Worm (Caenorhabditis elegans): ENCODE results near the gene ZK632.2.

Gene ZK632.2

ce11 chrIII:9765465-9765900 lies 33.4 kb upstream of the ZK632.2 start (continued):
- TF ChIP-seq dmd-4 (tag; optimal IDR thresholded peaks at IDR 0.05) (no peak), fos-1 (tag; optimal IDR thresholded peaks at IDR 0.05) (peak; percentile 96), lin-13 (GFP tag; optimal IDR thresholded peaks at IDR 0.05) (peak; percentile 97), crh-2 (tag; optimal IDR thresholded peaks at IDR 0.05) (peak; percentile 99), ztf-4 (tag; optimal IDR thresholded peaks at IDR 0.05) (peak; percentile 99), nhr-11 (tag; optimal IDR thresholded peaks at IDR 0.05) (no peak), gmeb-1 (tag; optimal IDR thresholded peaks at IDR 0.05) (peak; percentile 93), blmp-1 (tag; optimal IDR thresholded peaks at IDR 0.05; ENCODE audit: insufficient read depth) (peak; percentile 83), Y55F3AM.14 (GFP tag; optimal IDR thresholded peaks at IDR 0.05) (peak; percentile 99), egl-27 (tag; optimal IDR thresholded peaks at IDR 0.05) (peak; percentile 96)

- TF ChIP-seq ztf-11 (tag; optimal IDR thresholded peaks at IDR 0.05) (no peak), mdl-1 (tag; optimal IDR thresholded peaks at IDR 0.05) (no peak), unc-62 (GFP tag; optimal IDR thresholded peaks at IDR 0.05) (no peak), C34F6.9 (tag; optimal IDR thresholded peaks at IDR 0.05) (peak; percentile 68), elt-3 (tag; optimal IDR thresholded peaks at IDR 0.05) (no peak), F13H6.1 (tag; optimal IDR thresholded peaks at IDR 0.05) (peak; percentile 22), nhr-25 (tag; optimal IDR thresholded peaks at IDR 0.05) (peak; percentile 29), nhr-21 (tag; optimal IDR thresholded peaks at IDR 0.05) (no peak), sma-9 (GFP tag; optimal IDR thresholded peaks at IDR 0.05) (peak; percentile 67), sma-9 (tag; optimal IDR thresholded peaks at IDR 0.05) (no peak), fos-1 (tag; optimal IDR thresholded peaks at IDR 0.05) (peak; percentile 15), nhr-129 (tag; optimal IDR thresholded peaks at IDR 0.05) (peak; percentile 53), unc-55 (GFP tag; optimal IDR thresholded peaks at IDR 0.05) (peak; percentile 52), crh-2 (tag; optimal IDR thresholded peaks at IDR 0.05) (peak; percentile 67), gmeb-1 (tag; optimal IDR thresholded peaks at IDR 0.05) (no peak), snpc-4 (tag; optimal IDR thresholded peaks at IDR 0.05) (peak; percentile 17), peb-1 (tag; optimal IDR thresholded peaks at IDR 0.05) (no peak), mab-5 (tag; optimal IDR thresholded peaks at IDR 0.05) (no peak), ceh-82 (tag; optimal IDR thresholded peaks at IDR 0.05) (no peak), lsy-2 (tag; optimal IDR thresholded peaks at IDR 0.05) (peak; percentile 49 to 78), nhr-6 (tag; optimal IDR thresholded peaks at IDR 0.05) (peak; percentile 14), nhr-23 (tag; optimal IDR thresholded peaks at IDR 0.05) (no peak), ztf-4 (tag; optimal IDR thresholded peaks at IDR 0.05) (no peak), lin-11 (tag; optimal IDR thresholded peaks at IDR 0.05) (no peak)
These were observed 32.7 kb upstream of the ZK632.2 start, which contains the start of gene cbp-1 for ce11 chrIII:9766175-9766574. Gene cbp-1, plus strand, starts transcription at chrIII:9766509.

- TF ChIP-seq alr-1 (tag; optimal IDR thresholded peaks at IDR 0.05): no peak
- TF ChIP-seq gmeb-1 (tag; optimal IDR thresholded peaks at IDR 0.05): no peak
- no peak for TF ChIP-seq lin-13 (GFP tag; optimal IDR thresholded peaks at IDR 0.05)
- no peak for TF ChIP-seq aly-2 (tag; optimal IDR thresholded peaks at IDR 0.05)
- no peak for TF ChIP-seq sma-3 (GFP tag; optimal IDR thresholded peaks at IDR 0.05)
- TF ChIP-seq nhr-129 (tag; optimal IDR thresholded peaks at IDR 0.05): no peak
- no peak for TF ChIP-seq ztf-4 (tag; optimal IDR thresholded peaks at IDR 0.05)
- no peak for TF ChIP-seq elt-3 (tag; optimal IDR thresholded peaks at IDR 0.05)
- no peak for TF ChIP-seq F13H6.1 (tag; optimal IDR thresholded peaks at IDR 0.05)
- no peak for TF ChIP-seq nhr-23 (tag; optimal IDR thresholded peaks at IDR 0.05)
- no peak for TF ChIP-seq nhr-11 (tag; optimal IDR thresholded peaks at IDR 0.05)
- no peak for TF ChIP-seq elt-1 (tag; optimal IDR thresholded peaks at IDR 0.05)
These were observed 31.8 kb upstream of the ZK632.2 start for ce11 chrIII:9767095-9767494.

- TF ChIP-seq gmeb-1 (tag; optimal IDR thresholded peaks at IDR 0.05): no peak
- TF ChIP-seq nhr-25 (tag; optimal IDR thresholded peaks at IDR 0.05): no peak
- no peak for TF ChIP-seq aly-2 (tag; optimal IDR thresholded peaks at IDR 0.05)
- no peak for TF ChIP-seq snpc-4 (tag; optimal IDR thresholded peaks at IDR 0.05)
- no peak for TF ChIP-seq R02D3.7 (tag; optimal IDR thresholded peaks at IDR 0.05)
- no peak for TF ChIP-seq egl-27 (tag; optimal IDR thresholded peaks at IDR 0.05)
- no peak for TF ChIP-seq nhr-21 (tag; optimal IDR thresholded peaks at IDR 0.05)
- TF ChIP-seq alr-1 (tag; optimal IDR thresholded peaks at IDR 0.05): no peak
- TF ChIP-seq ztf-11 (tag; optimal IDR thresholded peaks at IDR 0.05): no peak
- no peak for TF ChIP-seq nhr-237 (tag; optimal IDR thresholded peaks at IDR 0.05)
- TF ChIP-seq Y55F3AM.14 (GFP tag; optimal IDR thresholded peaks at IDR 0.05): no peak
These were observed 30.9 kb upstream of the ZK632.2 start for ce11 chrIII:9768023-9768422.
